Worm (Caenorhabditis elegans): Measurements from ENCODE around the gene rpt-4.

DNA sequence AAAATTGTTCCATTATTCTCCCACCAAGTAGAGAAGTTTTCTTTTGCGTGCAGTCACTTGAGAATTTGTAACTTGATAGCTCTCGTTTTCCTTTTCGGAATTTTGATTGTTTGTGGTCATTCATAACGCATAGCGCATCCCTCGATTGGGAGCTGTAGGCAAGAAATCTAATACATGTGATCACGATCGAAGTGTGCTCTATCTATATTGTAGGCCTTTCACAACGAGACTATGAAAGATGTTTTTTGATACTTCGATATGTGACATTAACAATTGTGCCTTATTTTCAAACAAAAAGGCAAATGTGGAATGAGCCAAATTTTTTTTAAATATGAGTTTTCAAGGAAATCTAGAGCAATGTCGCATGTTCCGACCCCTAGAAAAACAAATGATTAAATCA, 29.8 kb upstream of the rpt-4 start:
- no peak for TF ChIP-seq blmp-1 (tag; optimal IDR thresholded peaks at IDR 0.05)
- TF ChIP-seq unc-62 (GFP tag; optimal IDR thresholded peaks at IDR 0.05) = no peak
- no peak for TF ChIP-seq ceh-88 (GFP tag; IDR thresholded peaks at IDR 0.05)
- no peak for TF ChIP-seq jun-1 (tag; optimal IDR thresholded peaks at IDR 0.05)
